Fruit fly (Drosophila melanogaster): ENCODE data around the gene CG14926.

- TF ChIP-seq knrl (GFP tag; IDR thresholded peaks at IDR 0.05; ENCODE audit: partially characterized antibody) (no peak), CG3838 (GFP tag; optimal IDR thresholded peaks at IDR 0.05) (no peak), cas (GFP tag; IDR thresholded peaks at IDR 0.05) (no peak), pita (GFP tag; optimal IDR thresholded peaks at IDR 0.05) (no peak), Hmr (GFP tag; optimal IDR thresholded peaks at IDR 0.05) (no peak), Lpt (GFP tag; optimal IDR thresholded peaks at IDR 0.05) (no peak), bsh (GFP tag; optimal IDR thresholded peaks at IDR 0.05) (no peak), lola (GFP tag; optimal IDR thresholded peaks at IDR 0.05) (no peak), Doc2 (GFP tag; IDR thresholded peaks at IDR 0.05) (no peak), Lim3 (GFP tag; IDR thresholded peaks at IDR 0.05) (no peak), scrt (GFP tag; optimal IDR thresholded peaks at IDR 0.05) (no peak), pb (GFP tag; optimal IDR thresholded peaks at IDR 0.05) (no peak), Camta (GFP tag; optimal IDR thresholded peaks at IDR 0.05) (no peak)
These were observed 13.8 kb upstream of the CG14926 start for dm6 chr2L:11356918-11357317.
